Worm (Caenorhabditis elegans) whole organism, young adult: ENCODE results near the gene slc-36.2.

Source experiments
- Y53F4B.3 ChIP-seq: fragments of 200-800 bp; sonication (Bioruptor generic); IDR thresholded peaks from 2 replicates; pipeline ENCODE4 v1.3.6; 2022; ENCODE audit warnings: missing genetic modification reagents, missing genetic modification characterization, missing compliant biosample characterization
- attf-6 ChIP-seq: fragments of 200-800 bp; sonication (Bioruptor generic); IDR thresholded peaks from 2 replicates; pipeline ENCODE4 v1.3.6; 2022; ENCODE audit warnings: missing genetic modification reagents, missing genetic modification characterization, missing compliant biosample characterization
- bed-2 ChIP-seq: fragments of 200-800 bp; sonication (Bioruptor generic); IDR thresholded peaks from 2 replicates; pipeline ENCODE4 v1.3.6; 2022; ENCODE audit warnings: missing genetic modification reagents, missing genetic modification characterization, missing compliant biosample characterization
- ceh-27 ChIP-seq: fragments of 200-800 bp; sonication (Bioruptor generic); optimal IDR thresholded peaks from 2 replicates; lab custom pipeline; 2018; ENCODE audit warnings: mild to moderate bottlenecking, missing genetic modification characterization, moderate library complexity, missing compliant biosample characterization
- dpl-1 ChIP-seq: fragments of 150-350 bp; optimal IDR thresholded peaks from 2 replicates; lab custom pipeline; 2014; ENCODE audit warnings: missing biosample characterization, missing genetic modification reagents, missing genetic modification characterization
- ekl-4 ChIP-seq: fragments of 200-800 bp; sonication (Bioruptor generic); IDR thresholded peaks from 2 replicates; pipeline ENCODE4 v1.3.6; 2022; ENCODE audit warnings: missing genetic modification reagents, missing genetic modification characterization, missing compliant biosample characterization
- fkh-3 ChIP-seq: sonication (generic microtip); optimal IDR thresholded peaks from 2 replicates; lab custom pipeline; 2016; ENCODE audit warnings: mild to moderate bottlenecking, missing genetic modification characterization, missing compliant biosample characterization
- lsl-1 ChIP-seq: fragments of 200-800 bp; sonication (Bioruptor generic); optimal IDR thresholded peaks from 2 replicates; lab custom pipeline; 2018; ENCODE audit warnings: mild to moderate bottlenecking, missing genetic modification characterization, moderate library complexity, missing compliant biosample characterization
- nhr-90 ChIP-seq: sonication (generic microtip); optimal IDR thresholded peaks from 2 replicates; lab custom pipeline; 2016; ENCODE audit warnings: missing genotype, mild to moderate bottlenecking, missing genetic modification characterization, missing compliant biosample characterization
- rcor-1 ChIP-seq: fragments of 200-800 bp; sonication (Bioruptor generic); IDR thresholded peaks from 2 replicates; pipeline ENCODE4 v1.3.6; 2022; ENCODE audit warnings: missing genetic modification reagents, missing genetic modification characterization, missing compliant biosample characterization
- unc-130 ChIP-seq: sonication (generic microtip); optimal IDR thresholded peaks from 2 replicates; lab custom pipeline; 2016; ENCODE audit warnings: missing genetic modification reagents, missing genetic modification characterization, missing compliant biosample characterization

ce11 chrII:511968-512367 is 10.4 kb upstream of the slc-36.2 start:
- TF ChIP-seq fkh-3 (tag; lab: Kevin White, UChicago) (no peak), attf-6 (no peak), ceh-27 (GFP tag; lab: Kevin White, UChicago) (no peak), unc-130 (no peak), bed-2 (GFP tag; lab: Robert Waterston, UW) (no peak), lsl-1 (no peak), dpl-1 (GFP tag; lab: Kevin White, UChicago) (no peak), ekl-4 (no peak), Y53F4B.3 (GFP tag; lab: Robert Waterston, UW) (no peak), nhr-90 (no peak), rcor-1 (GFP tag; lab: Robert Waterston, UW) (no peak)
